Worm (Caenorhabditis elegans) whole organism, midembryonic: ENCODE measurements around the gene tbx-11.

Source experiments
- T22C8.4 ChIP-seq: fragments of 200-800 bp; sonication (Bioruptor generic); IDR thresholded peaks from 2 replicates; pipeline ENCODE4 v1.3.6; 2022; ENCODE audit warnings: missing genetic modification characterization, missing compliant biosample characterization
- cog-1 ChIP-seq: sonication (generic microtip); optimal IDR thresholded peaks from 2 replicates; lab custom pipeline; 2016; ENCODE audit warnings: missing genetic modification characterization, missing compliant biosample characterization
- flt-1 ChIP-seq: fragments of 200-800 bp; sonication (Bioruptor generic); IDR thresholded peaks from 2 replicates; pipeline ENCODE4 v1.3.6; 2022; ENCODE audit warnings: missing genetic modification characterization, missing compliant biosample characterization
- klf-2 ChIP-seq: fragments of 200-800 bp; sonication (Bioruptor generic); conservative IDR thresholded peaks from 2 replicates; pipeline ENCODE4 v1.3.6; 2022; ENCODE audit warnings: missing genetic modification reagents, missing genetic modification characterization, missing compliant biosample characterization
- med-1 ChIP-seq: sonication (generic microtip); optimal IDR thresholded peaks from 2 replicates; lab custom pipeline; 2017; ENCODE audit warnings: missing genetic modification characterization, mild to moderate bottlenecking, missing compliant biosample characterization, antibody characterized with exemption, missing genetic modification reagents; ENCODE audit not compliant: insufficient read depth
- ref-1 ChIP-seq: fragments of 200-800 bp; sonication (Bioruptor generic); conservative IDR thresholded peaks from 2 replicates; pipeline ENCODE4 v1.3.6; 2022; ENCODE audit warnings: missing genetic modification reagents, missing genetic modification characterization, missing compliant biosample characterization
- tab-1 ChIP-seq: fragments of 200-800 bp; sonication (Bioruptor generic); IDR thresholded peaks from 2 replicates; pipeline ENCODE4 v1.3.6; 2022; ENCODE audit warnings: missing genetic modification characterization, missing compliant biosample characterization
- ztf-23 ChIP-seq: fragments of 200-800 bp; sonication (Bioruptor generic); IDR thresholded peaks from 2 replicates; pipeline ENCODE4 v1.3.6; 2022; ENCODE audit warnings: missing genetic modification reagents, missing genetic modification characterization, missing compliant biosample characterization
- ztf-29 ChIP-seq: fragments of 200-800 bp; sonication (Bioruptor generic); IDR thresholded peaks from 2 replicates; pipeline ENCODE4 v1.3.6; 2022; ENCODE audit warnings: missing genetic modification reagents, missing genetic modification characterization, missing compliant biosample characterization

Gene tbx-11

ce11 chrIII:6056770-6057169 is 10.0 kb upstream of the tbx-11 start, which contains the start of gene clc-10:
TSS of gene clc-10 (plus strand) at chrIII:6057070.
- TF ChIP-seq med-1 (GFP tag; lab: Kevin White, UChicago) = no peak
- TF ChIP-seq T22C8.4 = no peak
- no peak for TF ChIP-seq tab-1 (GFP tag; lab: Robert Waterston, UW)
- no peak for TF ChIP-seq ref-1
- TF ChIP-seq flt-1 (GFP tag; lab: Robert Waterston, UW) = no peak
- no peak for TF ChIP-seq cog-1
- TF ChIP-seq ztf-23 = no peak
- no peak for TF ChIP-seq ztf-29
- no peak for TF ChIP-seq klf-2 (GFP tag; lab: Robert Waterston, UW)

ce11 chrIII:6056179-6056578 is 9.4 kb upstream of the tbx-11 start:
- TF ChIP-seq cog-1 = no peak
- TF ChIP-seq klf-2 (GFP tag; lab: Robert Waterston, UW) = no peak
- no peak for TF ChIP-seq ztf-29
- TF ChIP-seq med-1 (GFP tag; lab: Kevin White, UChicago) = no peak
- no peak for TF ChIP-seq ztf-23
- TF ChIP-seq ref-1 = no peak
- no peak for TF ChIP-seq tab-1 (GFP tag; lab: Robert Waterston, UW)
- TF ChIP-seq T22C8.4 = no peak
- no peak for TF ChIP-seq flt-1 (GFP tag; lab: Robert Waterston, UW)

- no peak for TF ChIP-seq klf-2 (GFP tag; lab: Robert Waterston, UW)
- no peak for TF ChIP-seq tab-1 (GFP tag; lab: Robert Waterston, UW)
- no peak for TF ChIP-seq med-1 (GFP tag; lab: Kevin White, UChicago)
- TF ChIP-seq ztf-23 = no peak
- TF ChIP-seq ztf-29 = no peak
- TF ChIP-seq ref-1 = no peak
- TF ChIP-seq cog-1 = no peak
- TF ChIP-seq T22C8.4 = no peak
- no peak for TF ChIP-seq flt-1 (GFP tag; lab: Robert Waterston, UW)
These were observed 8.9 kb upstream of the tbx-11 start, which contains the start of gene F40H6.5 for ce11 chrIII:6055706-6056105. TSS of gene F40H6.5 (minus strand) at chrIII:6055806.

ce11 chrIII:6039370-6039769 is 7.4 kb downstream of the tbx-11 start, which contains the start of gene ift-139:
TSS of gene ift-139 (minus strand) at chrIII:6039470.
- TF ChIP-seq cog-1 (no peak), T22C8.4 (no peak), klf-2 (GFP tag; lab: Robert Waterston, UW) (no peak), tab-1 (GFP tag; lab: Robert Waterston, UW) (no peak), flt-1 (GFP tag; lab: Robert Waterston, UW) (no peak), med-1 (GFP tag; lab: Kevin White, UChicago) (no peak), ztf-23 (no peak), ztf-29 (no peak), ref-1 (no peak)

ce11 chrIII:6030483-6030882 is 16.3 kb downstream of the tbx-11 start, which contains the start of gene ZK328.6:
TSS of gene ZK328.6 (minus strand) at chrIII:6030583.
- TF ChIP-seq flt-1 (GFP tag; lab: Robert Waterston, UW) (no peak), klf-2 (GFP tag; lab: Robert Waterston, UW) (no peak), cog-1 (no peak), ztf-23 (no peak), T22C8.4 (no peak), ref-1 (no peak), ztf-29 (no peak), med-1 (GFP tag; lab: Kevin White, UChicago) (no peak), tab-1 (GFP tag; lab: Robert Waterston, UW) (no peak)

- no peak for TF ChIP-seq ref-1
- no peak for TF ChIP-seq klf-2 (GFP tag; lab: Robert Waterston, UW)
- TF ChIP-seq cog-1 = no peak
- TF ChIP-seq med-1 (GFP tag; lab: Kevin White, UChicago) = no peak
- no peak for TF ChIP-seq ztf-29
- no peak for TF ChIP-seq tab-1 (GFP tag; lab: Robert Waterston, UW)
- no peak for TF ChIP-seq T22C8.4
- TF ChIP-seq flt-1 (GFP tag; lab: Robert Waterston, UW) = no peak
- TF ChIP-seq ztf-23 = no peak
These were observed 18.3 kb downstream of the tbx-11 start, which contains the start of gene tbx-7 for ce11 chrIII:6028432-6028831. TSS of gene tbx-7 (minus strand) at chrIII:6028532.

- TF ChIP-seq ztf-23 (no peak), med-1 (GFP tag; lab: Kevin White, UChicago) (no peak), flt-1 (GFP tag; lab: Robert Waterston, UW) (no peak)
These were observed 27.1 kb downstream of the tbx-11 start, which contains the start of the genes npp-10 and cyk-3 for ce11 chrIII:6019512-6020209. TSS of gene npp-10 (minus strand) at chrIII:6019562. TSS of gene cyk-3 (plus strand) at chrIII:6020159.

- peak; percentile 20; the same call in 1 of the 2 replicates for TF ChIP-seq flt-1 (GFP tag; lab: Robert Waterston, UW)
- peak; percentile 10; the same call in 1 of the 2 replicates for TF ChIP-seq ztf-29
- TF ChIP-seq ztf-23 = 0 out of 2 replicates have a peak, but pooled peaks have one; percentile 10
These were observed 33.8 kb downstream of the tbx-11 start for ce11 chrIII:6013027-6013426.

ce11 chrIII:6011310-6011709 is 35.5 kb downstream of the tbx-11 start:
- TF ChIP-seq flt-1 (GFP tag; lab: Robert Waterston, UW) = no peak
- TF ChIP-seq cog-1 = no peak
- no peak for TF ChIP-seq ref-1
- TF ChIP-seq tab-1 (GFP tag; lab: Robert Waterston, UW) = no peak
- TF ChIP-seq ztf-23 = no peak

ce11 chrIII:6008989-6009610 is 37.7 kb downstream of the tbx-11 start, which contains the start of the genes gcna-1 and eftu-2:
TSS of gene gcna-1 (minus strand) at chrIII:6009084.
TSS of gene eftu-2 (plus strand) at chrIII:6009560.
- no peak for TF ChIP-seq flt-1 (GFP tag; lab: Robert Waterston, UW)
- TF ChIP-seq ztf-29 = no peak
- no peak for TF ChIP-seq cog-1
